Worm (Caenorhabditis elegans): Measurements from ENCODE around the gene hlh-17.

ce11 chrIV:16257330-16257729 lies 2.8 kb downstream of the hlh-17 start, which contains the start of gene hlh-31:
- TF ChIP-seq tbx-2 (tag; optimal IDR thresholded peaks at IDR 0.05) (no peak), fos-1 (tag; optimal IDR thresholded peaks at IDR 0.05) (no peak), nhr-76 (tag; optimal IDR thresholded peaks at IDR 0.05) (no peak), mml-1 (tag; optimal IDR thresholded peaks at IDR 0.05) (no peak), egl-27 (tag; optimal IDR thresholded peaks at IDR 0.05) (no peak), ama-1 (optimal IDR thresholded peaks at IDR 0.05) (no peak), hmg-11 (tag; optimal IDR thresholded peaks at IDR 0.05) (no peak), zag-1 (tag; optimal IDR thresholded peaks at IDR 0.05) (no peak), ztf-11 (tag; optimal IDR thresholded peaks at IDR 0.05) (no peak), unc-39 (tag; optimal IDR thresholded peaks at IDR 0.05) (no peak), elt-1 (tag; optimal IDR thresholded peaks at IDR 0.05) (no peak), elt-3 (tag; optimal IDR thresholded peaks at IDR 0.05) (no peak), snpc-4 (tag; optimal IDR thresholded peaks at IDR 0.05) (no peak), daf-12 (tag; optimal IDR thresholded peaks at IDR 0.05) (no peak)
